Worm (Caenorhabditis elegans) whole organism, mixed stage, embryonic: ENCODE results near the gene T05H4.11.

Experiments used
- M03D4.4 ChIP-seq: sonication (generic microtip); optimal IDR thresholded peaks from 2 replicates; lab custom pipeline; 2017; ENCODE audit warnings: mild to moderate bottlenecking, missing genetic modification characterization, missing compliant biosample characterization
- bed-3 ChIP-seq: fragments of 200-800 bp; sonication (Bioruptor generic); optimal IDR thresholded peaks from 3 replicates; lab custom pipeline; 2018; ENCODE audit warnings: mild to moderate bottlenecking, missing genetic modification characterization, moderate library complexity, missing compliant biosample characterization
- ceh-39 ChIP-seq: fragments of 150-350 bp; optimal IDR thresholded peaks from 2 replicates; lab custom pipeline; 2014; ENCODE audit warnings: missing biosample characterization, missing genetic modification characterization
- ceh-43 ChIP-seq: fragments of 200-800 bp; sonication (Bioruptor generic); optimal IDR thresholded peaks from 2 replicates; lab custom pipeline; 2018; ENCODE audit warnings: mild to moderate bottlenecking, missing genetic modification characterization, moderate library complexity, missing compliant biosample characterization
- ceh-83 ChIP-seq: fragments of 200-800 bp; sonication (Bioruptor generic); optimal IDR thresholded peaks from 2 replicates; lab custom pipeline; 2018; ENCODE audit warnings: mild to moderate bottlenecking, missing genetic modification characterization, missing compliant biosample characterization
- cnd-1 ChIP-seq: fragments of 200-800 bp; sonication (Bioruptor generic); optimal IDR thresholded peaks from 2 replicates; lab custom pipeline; 2018; ENCODE audit warnings: mild to moderate bottlenecking, missing genetic modification characterization, missing compliant biosample characterization
- drap-1 ChIP-seq: fragments of 200-800 bp; sonication (Bioruptor generic); optimal IDR thresholded peaks from 3 replicates; lab custom pipeline; 2018; ENCODE audit warnings: mild to moderate bottlenecking, missing genetic modification characterization, missing compliant biosample characterization
- elt-1 ChIP-seq: sonication (generic microtip); optimal IDR thresholded peaks from 2 replicates; lab custom pipeline; 2017; ENCODE audit warnings: missing genetic modification characterization, mild to moderate bottlenecking, missing compliant biosample characterization, antibody characterized with exemption, moderate library complexity, borderline replicate concordance; ENCODE audit not compliant: insufficient read depth
- elt-3 ChIP-seq: fragments of 150-350 bp; optimal IDR thresholded peaks from 2 replicates; lab custom pipeline; 2014; ENCODE audit warnings: missing biosample characterization, missing genetic modification characterization
- flh-1 ChIP-seq: fragments of 200-800 bp; sonication (Bioruptor generic); optimal IDR thresholded peaks from 2 replicates; lab custom pipeline; 2018; ENCODE audit warnings: mild to moderate bottlenecking, missing genetic modification characterization, moderate library complexity, missing compliant biosample characterization
- ham-2 ChIP-seq: fragments of 200-800 bp; sonication (Bioruptor generic); optimal IDR thresholded peaks from 2 replicates; lab custom pipeline; 2018; ENCODE audit warnings: mild to moderate bottlenecking, missing genetic modification characterization, missing compliant biosample characterization
- hlh-1 ChIP-seq: fragments of 150-350 bp; optimal IDR thresholded peaks from 2 replicates; lab custom pipeline; 2014; ENCODE audit warnings: missing biosample characterization, missing genetic modification reagents, missing genetic modification characterization
- lin-13 ChIP-seq: fragments of 150-350 bp; optimal IDR thresholded peaks from 2 replicates; lab custom pipeline; 2014; ENCODE audit warnings: missing biosample characterization, missing genetic modification characterization
- lin-32 ChIP-seq: fragments of 200-800 bp; sonication (Bioruptor generic); optimal IDR thresholded peaks from 2 replicates; lab custom pipeline; 2018; ENCODE audit warnings: mild to moderate bottlenecking, missing genetic modification characterization, missing compliant biosample characterization
- lsy-2 ChIP-seq: fragments of 150-350 bp; optimal IDR thresholded peaks from 2 replicates; lab custom pipeline; 2014; ENCODE audit warnings: missing biosample characterization, missing genetic modification characterization
- mab-5 ChIP-seq: fragments of 150-350 bp; optimal IDR thresholded peaks from 2 replicates; lab custom pipeline; 2014; ENCODE audit warnings: missing biosample characterization, missing genetic modification characterization
- mep-1 ChIP-seq: fragments of 150-350 bp; optimal IDR thresholded peaks from 2 replicates; lab custom pipeline; 2017; ENCODE audit warnings: missing biosample characterization, missing genetic modification reagents, missing genetic modification characterization, inconsistent platforms
- mls-2 ChIP-seq: sonication (generic microtip); optimal IDR thresholded peaks from 2 replicates; lab custom pipeline; 2016; ENCODE audit warnings: mild to moderate bottlenecking, missing genetic modification characterization, moderate library complexity, missing compliant biosample characterization
- nhr-2 ChIP-seq: fragments of 150-350 bp; optimal IDR thresholded peaks from 2 replicates; lab custom pipeline; 2014; ENCODE audit warnings: missing biosample characterization, missing genetic modification characterization
- nhr-237 ChIP-seq: fragments of 150-350 bp; optimal IDR thresholded peaks from 2 replicates; lab custom pipeline; 2014; ENCODE audit warnings: missing biosample characterization, missing genetic modification characterization
- nhr-28 ChIP-seq: fragments of 150-350 bp; optimal IDR thresholded peaks from 2 replicates; lab custom pipeline; 2014; ENCODE audit warnings: missing biosample characterization, missing genetic modification characterization
- nhr-76 ChIP-seq: sonication (generic microtip); optimal IDR thresholded peaks from 2 replicates; lab custom pipeline; 2017; ENCODE audit warnings: missing biosample characterization, missing genetic modification characterization
- pha-4 ChIP-seq: fragments of 150-350 bp; optimal IDR thresholded peaks from 2 replicates; lab custom pipeline; 2018; ENCODE audit warnings: missing biosample characterization, missing genetic modification reagents, missing genetic modification characterization
- sem-2 ChIP-seq: fragments of 200-800 bp; sonication (Bioruptor generic); optimal IDR thresholded peaks from 2 replicates; lab custom pipeline; 2018; ENCODE audit warnings: mild to moderate bottlenecking, missing genetic modification characterization, missing compliant biosample characterization
- snpc-4 ChIP-seq: fragments of 150-350 bp; optimal IDR thresholded peaks from 2 replicates; lab custom pipeline; 2014; ENCODE audit warnings: missing biosample characterization, missing genetic modification characterization
- sptf-1 ChIP-seq: sonication (generic microtip); optimal IDR thresholded peaks from 2 replicates; lab custom pipeline; 2017; ENCODE audit warnings: mild to moderate bottlenecking, missing genetic modification characterization, moderate library complexity, missing compliant biosample characterization
- tbx-8 ChIP-seq: fragments of 200-800 bp; sonication (Bioruptor generic); optimal IDR thresholded peaks from 2 replicates; lab custom pipeline; 2018; ENCODE audit warnings: mild to moderate bottlenecking, missing genetic modification characterization, moderate library complexity, missing compliant biosample characterization
- unc-120 ChIP-seq: sonication (generic microtip); optimal IDR thresholded peaks from 2 replicates; lab custom pipeline; 2017; ENCODE audit warnings: missing genetic modification characterization, missing compliant biosample characterization; ENCODE audit not compliant: poor library complexity, severe bottlenecking
- unc-39 ChIP-seq: fragments of 150-350 bp; optimal IDR thresholded peaks from 2 replicates; lab custom pipeline; 2014; ENCODE audit warnings: missing biosample characterization, missing genetic modification characterization
- unc-62 ChIP-seq: fragments of 150-350 bp; optimal IDR thresholded peaks from 2 replicates; lab custom pipeline; 2014; ENCODE audit warnings: missing biosample characterization, missing genetic modification reagents, missing genetic modification characterization
- zip-8 ChIP-seq: fragments of 150-350 bp; optimal IDR thresholded peaks from 2 replicates; lab custom pipeline; 2014; ENCODE audit warnings: missing biosample characterization, missing genetic modification characterization
- ztf-11 ChIP-seq: fragments of 150-350 bp; optimal IDR thresholded peaks from 2 replicates; lab custom pipeline; 2014; ENCODE audit warnings: missing biosample characterization, missing genetic modification characterization

The T05H4.11 gene

DNA sequence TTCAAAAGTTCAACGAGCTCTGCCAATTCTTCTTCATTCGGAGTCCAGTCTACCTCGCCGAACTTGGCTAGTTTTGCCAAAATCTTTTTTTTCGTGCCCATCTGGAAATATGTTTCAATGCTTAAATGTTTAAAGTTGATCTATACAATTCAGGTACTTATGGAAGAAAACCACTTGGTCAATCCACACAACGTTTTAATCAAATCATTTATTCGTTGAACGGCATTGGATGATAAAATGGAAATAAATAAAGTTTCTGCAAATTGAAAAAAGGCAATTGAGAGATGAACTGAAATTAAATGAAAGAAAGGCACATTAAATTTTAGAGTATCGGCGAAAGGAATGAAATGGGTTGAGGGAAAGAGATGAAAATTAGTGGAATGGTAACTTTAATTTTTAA lies 2.0 kb downstream of the T05H4.11 start, which contains the start of gene urb-1:
TSS of gene urb-1 (minus strand) at position 101 of the 400 bp plus-strand sequence.
- TF ChIP-seq unc-120 (no peak), ztf-11 (no peak), lin-13 (tag; lab: Kevin White, UChicago) (no peak), elt-1 (no peak), nhr-76 (tag; lab: Kevin White, UChicago) (no peak), unc-39 (tag; lab: Kevin White, UChicago) (no peak), lsy-2 (no peak), snpc-4 (tag; lab: Kevin White, UChicago) (no peak), unc-62 (GFP tag; lab: Kevin White, UChicago) (no peak), bed-3 (GFP tag; lab: Kevin White, UChicago) (no peak), nhr-2 (no peak), nhr-237 (tag; lab: Kevin White, UChicago) (no peak), M03D4.4 (tag; lab: Kevin White, UChicago) (no peak), ceh-39 (tag; lab: Kevin White, UChicago) (no peak)

DNA sequence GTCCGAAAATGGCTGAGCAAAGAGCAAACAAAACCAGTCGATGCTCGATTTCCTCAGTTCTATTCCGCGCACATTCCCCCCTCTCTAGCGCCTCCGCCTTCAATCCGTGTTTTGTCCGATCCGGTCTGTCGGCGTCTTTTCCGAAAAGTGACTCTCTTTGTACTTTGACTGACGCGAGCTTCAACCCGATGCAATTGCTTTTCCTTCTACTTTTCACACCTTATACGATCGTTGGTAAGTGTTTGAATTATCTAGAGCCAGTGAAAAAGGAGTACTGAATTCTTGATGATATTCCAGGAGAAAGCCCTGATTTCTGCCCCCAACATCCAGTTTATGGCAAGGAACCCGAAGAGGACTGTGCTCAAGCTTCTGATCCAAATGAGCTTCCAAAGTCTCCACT lies 11.1 kb downstream of the T05H4.11 start, which contains the start of gene cht-6:
TSS of gene cht-6 (plus strand) at position 9 of the 400 bp plus-strand sequence.
- TF ChIP-seq nhr-2, result no peak
- TF ChIP-seq ztf-11, result no peak
- no peak for TF ChIP-seq ceh-43 (GFP tag; lab: Kevin White, UChicago)
- TF ChIP-seq nhr-28, result no peak
- no peak for TF ChIP-seq ceh-39 (tag; lab: Kevin White, UChicago)
- TF ChIP-seq unc-39 (tag; lab: Kevin White, UChicago), result no peak
- no peak for TF ChIP-seq tbx-8 (GFP tag; lab: Kevin White, UChicago)
- no peak for TF ChIP-seq bed-3 (GFP tag; lab: Kevin White, UChicago)
- no peak for TF ChIP-seq nhr-237 (tag; lab: Kevin White, UChicago)
- TF ChIP-seq drap-1, result no peak
- TF ChIP-seq mep-1 (tag; lab: Kevin White, UChicago), result no peak
- TF ChIP-seq hlh-1 (tag; lab: Kevin White, UChicago), result no peak
- TF ChIP-seq snpc-4 (tag; lab: Kevin White, UChicago), result no peak
- no peak for TF ChIP-seq cnd-1 (tag; lab: Kevin White, UChicago)
- no peak for TF ChIP-seq lin-32 (GFP tag; lab: Kevin White, UChicago)
- TF ChIP-seq M03D4.4 (tag; lab: Kevin White, UChicago), result no peak
- TF ChIP-seq sem-2 (GFP tag; lab: Kevin White, UChicago), result no peak
- TF ChIP-seq pha-4 (tag; lab: Kevin White, UChicago), result no peak
- TF ChIP-seq lsy-2, result no peak

DNA sequence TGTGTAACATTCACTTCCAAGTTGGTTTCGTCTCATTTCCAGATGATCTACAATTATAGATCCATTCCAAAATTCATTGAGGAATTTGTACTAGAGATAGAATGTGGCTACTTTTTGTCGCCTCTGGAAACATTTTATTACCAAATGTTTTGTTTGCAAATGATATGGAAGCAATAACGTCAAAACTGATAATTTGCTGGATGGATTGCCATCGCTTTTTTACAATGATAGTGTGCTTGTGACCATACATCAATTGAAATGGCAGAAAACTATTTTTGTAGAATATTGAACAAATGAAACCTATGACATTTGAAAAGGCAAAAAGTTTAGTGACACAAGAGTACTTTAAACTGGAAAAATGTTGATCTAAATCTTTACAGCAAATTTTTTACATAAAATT lies 11.6 kb downstream of the T05H4.11 start:
- TF ChIP-seq bed-3 (GFP tag; lab: Kevin White, UChicago), result no peak
- no peak for TF ChIP-seq mab-5 (tag; lab: Kevin White, UChicago)
- no peak for TF ChIP-seq lin-13 (tag; lab: Kevin White, UChicago)
- TF ChIP-seq zip-8 (tag; lab: Kevin White, UChicago), result no peak

DNA sequence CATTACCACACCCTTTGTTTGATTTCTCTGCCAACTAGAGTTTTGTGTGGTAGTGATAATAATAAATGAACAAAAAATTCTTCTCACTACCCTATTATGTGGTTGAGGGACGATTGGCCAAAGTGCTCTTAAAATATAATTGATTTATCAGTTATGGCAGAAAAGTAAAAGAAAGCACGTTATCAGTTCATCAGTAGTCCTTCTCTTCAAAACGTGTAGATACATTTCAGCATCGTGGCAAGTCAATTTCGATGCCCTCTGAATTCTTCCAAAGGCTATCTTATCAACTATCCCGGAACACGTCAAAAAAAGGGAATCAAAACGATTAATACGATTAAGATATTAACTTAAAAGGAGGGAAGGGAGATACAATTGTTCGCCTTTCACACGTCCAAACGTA lies 13.0 kb downstream of the T05H4.11 start:
- TF ChIP-seq bed-3 (GFP tag; lab: Kevin White, UChicago) (no peak), ham-2 (GFP tag; lab: Kevin White, UChicago) (no peak), snpc-4 (tag; lab: Kevin White, UChicago) (no peak), unc-39 (tag; lab: Kevin White, UChicago) (no peak), flh-1 (GFP tag; lab: Kevin White, UChicago) (no peak), ceh-83 (GFP tag; lab: Kevin White, UChicago) (no peak)

DNA sequence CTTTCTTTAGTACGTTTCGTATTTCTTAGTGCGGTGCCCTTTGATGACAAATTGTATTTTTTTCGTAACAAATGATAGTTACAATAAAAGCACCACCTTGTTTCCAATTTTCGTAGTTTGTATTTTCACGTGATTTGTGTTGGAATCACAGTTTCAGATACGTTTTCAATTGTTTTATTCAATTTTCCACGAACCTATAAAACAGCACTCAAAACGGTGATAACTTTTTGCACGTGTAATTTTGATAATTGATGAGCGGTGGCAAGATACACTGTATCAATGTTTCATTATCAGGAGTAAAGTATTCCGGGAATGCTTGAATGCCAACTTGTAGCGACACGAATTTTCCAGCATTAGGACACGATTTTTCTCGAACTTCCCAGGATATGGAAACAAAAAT lies 14.9 kb downstream of the T05H4.11 start:
- TF ChIP-seq lin-32 (GFP tag; lab: Kevin White, UChicago), result no peak
- no peak for TF ChIP-seq pha-4 (tag; lab: Kevin White, UChicago)
- TF ChIP-seq M03D4.4 (tag; lab: Kevin White, UChicago), result no peak
- no peak for TF ChIP-seq nhr-2
- TF ChIP-seq sptf-1 (tag; lab: Kevin White, UChicago), result no peak
- TF ChIP-seq ceh-83 (GFP tag; lab: Kevin White, UChicago), result no peak
- TF ChIP-seq drap-1, result no peak
- no peak for TF ChIP-seq lsy-2
- no peak for TF ChIP-seq ham-2 (GFP tag; lab: Kevin White, UChicago)
- TF ChIP-seq sem-2 (GFP tag; lab: Kevin White, UChicago), result no peak
- TF ChIP-seq elt-3 (tag; lab: Kevin White, UChicago), result no peak
- TF ChIP-seq tbx-8 (GFP tag; lab: Kevin White, UChicago), result no peak
- TF ChIP-seq cnd-1 (tag; lab: Kevin White, UChicago), result no peak
- TF ChIP-seq mls-2 (tag; lab: Kevin White, UChicago), result no peak
